Worm (Caenorhabditis elegans): ENCODE results near the gene F40G9.18.
A peak's percentile ranks its signal among the peaks of the same experiment; 100 is the strongest.

Gene F40G9.18

DNA sequence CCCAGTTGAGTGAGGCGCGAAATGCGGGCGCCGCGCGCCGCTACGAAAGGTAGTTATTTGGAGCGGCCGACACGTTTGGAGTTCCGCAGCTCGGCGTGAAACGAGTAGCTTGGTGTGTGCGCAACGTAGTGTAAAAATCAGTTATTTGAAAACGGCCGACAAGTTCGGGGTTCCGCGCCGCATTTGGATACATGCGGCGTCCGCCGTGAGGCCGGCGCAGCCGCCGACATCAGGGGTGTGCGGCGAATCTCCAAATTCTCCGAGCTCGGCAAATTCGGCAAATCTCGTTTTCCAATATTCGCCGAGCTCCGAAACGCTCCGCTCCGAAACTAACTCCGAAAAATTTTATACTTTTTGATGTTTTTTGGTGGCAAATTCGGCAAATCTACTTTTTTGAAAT lies 11.4 kb downstream of the F40G9.18 start:
- no peak for TF ChIP-seq elt-2 (tag; optimal IDR thresholded peaks at IDR 0.05)
- no peak for TF ChIP-seq elt-3 (tag; optimal IDR thresholded peaks at IDR 0.05)

DNA sequence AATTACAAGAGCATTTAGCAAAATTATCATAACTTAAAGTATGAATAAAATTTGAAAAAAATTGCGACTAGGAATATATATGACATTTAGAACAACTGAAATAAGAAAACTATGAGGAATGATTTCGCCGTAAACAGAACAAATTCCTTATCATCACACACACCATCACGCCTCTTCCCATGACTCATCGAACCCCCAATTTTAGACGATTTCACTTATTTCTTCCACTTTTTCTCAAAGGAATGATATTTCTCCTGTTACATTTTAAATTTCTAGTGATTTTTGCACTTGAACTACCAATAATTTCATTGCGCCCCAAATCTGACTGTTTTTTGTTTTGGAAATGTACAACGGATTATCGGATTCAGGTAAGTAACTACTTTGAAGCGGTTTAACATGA lies 12.7 kb downstream of the F40G9.18 start, which contains the start of the genes zig-13 and ver-1:
Gene zig-13, minus strand, starts transcription at position 101 of the 400 bp plus-strand sequence.
Gene ver-1, plus strand, starts transcription at position 180 of the 400 bp plus-strand sequence.
- TF ChIP-seq nhr-76 (tag; optimal IDR thresholded peaks at IDR 0.05): no peak
- TF ChIP-seq mdl-1 (tag; optimal IDR thresholded peaks at IDR 0.05): no peak
- no peak for TF ChIP-seq hlh-17 (GFP tag; optimal IDR thresholded peaks at IDR 0.05; ENCODE audit: borderline replicate concordance)
- no peak for TF ChIP-seq elt-2 (tag; optimal IDR thresholded peaks at IDR 0.05)
- TF ChIP-seq tbx-2 (tag; optimal IDR thresholded peaks at IDR 0.05): no peak
- no peak for TF ChIP-seq skn-1 (tag; optimal IDR thresholded peaks at IDR 0.05)
- TF ChIP-seq irx-1 (tag; optimal IDR thresholded peaks at IDR 0.05): no peak
- no peak for TF ChIP-seq fkh-8 (tag; optimal IDR thresholded peaks at IDR 0.05)
- TF ChIP-seq nhr-77 (tag; optimal IDR thresholded peaks at IDR 0.05): no peak
- no peak for TF ChIP-seq vab-15 (tag; optimal IDR thresholded peaks at IDR 0.05)
- no peak for TF ChIP-seq pag-3 (tag; optimal IDR thresholded peaks at IDR 0.05; ENCODE audit: borderline replicate concordance, insufficient read depth)
- TF ChIP-seq unc-62 (GFP tag; optimal IDR thresholded peaks at IDR 0.05): no peak
- TF ChIP-seq unc-98 (GFP tag; IDR thresholded peaks at IDR 0.05): no peak
- no peak for TF ChIP-seq lin-13 (GFP tag; optimal IDR thresholded peaks at IDR 0.05)
- TF ChIP-seq lir-3 (tag; optimal IDR thresholded peaks at IDR 0.05; ENCODE audit: poor library complexity): no peak
- TF ChIP-seq hpl-2 (GFP tag; optimal IDR thresholded peaks at IDR 0.05): no peak
- TF ChIP-seq nhr-28 (tag; optimal IDR thresholded peaks at IDR 0.05): no peak
- TF ChIP-seq snpc-4 (tag; optimal IDR thresholded peaks at IDR 0.05): no peak
- no peak for TF ChIP-seq pax-3 (tag; optimal IDR thresholded peaks at IDR 0.05)
- TF ChIP-seq ces-1 (GFP tag; optimal IDR thresholded peaks at IDR 0.05): no peak

- TF ChIP-seq nhr-90 (tag; optimal IDR thresholded peaks at IDR 0.05; ENCODE audit: poor library complexity): peak; percentile 61
- peak; percentile 98 for TF ChIP-seq pqm-1 (tag; optimal IDR thresholded peaks at IDR 0.05)
- TF ChIP-seq hlh-4 (tag; optimal IDR thresholded peaks at IDR 0.05): no peak
- TF ChIP-seq elt-3 (tag; optimal IDR thresholded peaks at IDR 0.05): peak; percentile 67 to 100 (median 95)
- TF ChIP-seq pag-3 (tag; optimal IDR thresholded peaks at IDR 0.05; ENCODE audit: borderline replicate concordance, insufficient read depth): no peak
- peak in 1 of 2 experiments; percentile 62 for TF ChIP-seq lin-35 (GFP tag; optimal IDR thresholded peaks at IDR 0.05)
- TF ChIP-seq isw-1 (GFP tag; IDR thresholded peaks at IDR 0.05): no peak
- TF ChIP-seq pax-3 (tag; optimal IDR thresholded peaks at IDR 0.05): peak; percentile 34
- peak; percentile 52 for TF ChIP-seq nhr-85 (tag)
- TF ChIP-seq egl-27 (tag; optimal IDR thresholded peaks at IDR 0.05): peak in 1 of 2 experiments; percentile 6
- TF ChIP-seq tlp-1 (tag; optimal IDR thresholded peaks at IDR 0.05): peak; percentile 92
- TF ChIP-seq nhr-19 (GFP tag; conservative IDR thresholded peaks at IDR 0.05): peak; percentile 12; the same call in 1 of the 2 replicates
- TF ChIP-seq fos-1 (tag; optimal IDR thresholded peaks at IDR 0.05): no peak
- TF ChIP-seq elt-2 (tag; optimal IDR thresholded peaks at IDR 0.05): peak; percentile 100
- TF ChIP-seq jun-1 (tag; optimal IDR thresholded peaks at IDR 0.05): peak; percentile 93
Observed at ce11 chrIII:154168-154567, 15.2 kb downstream of the F40G9.18 start.

DNA sequence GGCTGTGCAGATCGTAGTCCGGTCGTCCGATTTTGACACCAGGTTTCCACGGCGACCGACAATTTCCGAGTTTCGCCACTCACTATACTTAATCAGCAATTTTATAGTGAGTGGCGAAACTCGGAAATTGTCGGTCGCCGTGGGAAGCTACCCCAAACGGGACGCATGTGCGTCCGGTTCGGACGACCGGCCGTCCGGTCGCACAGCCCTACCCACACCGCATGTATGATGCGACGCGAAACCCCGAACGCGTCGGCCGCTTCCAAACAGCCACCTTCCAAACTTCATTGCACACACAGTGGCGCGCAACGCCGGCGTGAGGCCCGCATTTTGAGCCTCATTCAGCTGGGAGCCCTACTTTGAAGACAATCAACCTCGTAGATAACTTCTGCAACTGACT lies 18.3 kb downstream of the F40G9.18 start:
- TF ChIP-seq lir-3 (tag; optimal IDR thresholded peaks at IDR 0.05; ENCODE audit: poor library complexity) (no peak), elt-3 (tag; optimal IDR thresholded peaks at IDR 0.05) (no peak), alr-1 (tag; optimal IDR thresholded peaks at IDR 0.05; ENCODE audit: borderline replicate concordance) (no peak), unc-30 (tag; optimal IDR thresholded peaks at IDR 0.05) (no peak), mef-2 (tag; optimal IDR thresholded peaks at IDR 0.05) (no peak), unc-62 (GFP tag; optimal IDR thresholded peaks at IDR 0.05) (no peak), Y116A8C.19 (tag; optimal IDR thresholded peaks at IDR 0.05; ENCODE audit: borderline replicate concordance) (no peak), fos-1 (tag; optimal IDR thresholded peaks at IDR 0.05) (no peak), ama-1 (optimal IDR thresholded peaks at IDR 0.05) (no peak), mdl-1 (tag; optimal IDR thresholded peaks at IDR 0.05) (no peak), sox-4 (tag; optimal IDR thresholded peaks at IDR 0.05) (no peak), tlp-1 (tag; optimal IDR thresholded peaks at IDR 0.05) (no peak), lin-14 (GFP tag; optimal IDR thresholded peaks at IDR 0.05) (no peak), rnt-1 (tag; optimal IDR thresholded peaks at IDR 0.05) (no peak), snpc-4 (tag; optimal IDR thresholded peaks at IDR 0.05) (no peak), nhr-77 (tag; optimal IDR thresholded peaks at IDR 0.05) (no peak), egl-13 (tag; optimal IDR thresholded peaks at IDR 0.05) (no peak), ceh-63 (GFP tag; optimal IDR thresholded peaks at IDR 0.05) (no peak), pag-3 (tag; optimal IDR thresholded peaks at IDR 0.05; ENCODE audit: borderline replicate concordance, insufficient read depth) (no peak)

Data from whole organism, L1 larva.